Worm (Caenorhabditis elegans): Measurements from ENCODE around the gene str-129.

DNA sequence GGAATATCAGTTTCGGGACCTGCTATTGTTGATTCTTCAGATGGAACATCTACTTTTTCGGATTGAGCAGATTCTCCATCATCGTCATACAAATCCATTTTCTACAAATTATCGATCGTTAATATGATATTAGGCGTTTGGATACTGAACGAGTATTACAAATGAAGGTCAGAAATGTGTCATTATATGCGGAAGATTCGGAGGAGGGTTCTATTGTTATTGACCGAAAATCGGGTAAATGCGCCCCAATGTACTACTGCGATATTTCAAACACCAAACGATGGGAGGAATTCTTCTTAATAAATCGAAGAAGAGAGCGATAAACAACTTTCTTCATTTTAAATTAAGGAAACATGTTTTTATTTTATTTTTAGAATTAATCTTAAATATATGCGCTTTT, 37.0 kb upstream of the str-129 start, which contains the start of gene spr-1:
- TF ChIP-seq ccch-3 (GFP tag; optimal IDR thresholded peaks at IDR 0.05) (no peak), rec-8 (tag; optimal IDR thresholded peaks at IDR 0.05) (no peak), ets-4 (GFP tag; optimal IDR thresholded peaks at IDR 0.05) (no peak), rpc-1 (optimal IDR thresholded peaks at IDR 0.05) (no peak), rpc-1 (tag; optimal IDR thresholded peaks at IDR 0.05) (no peak), attf-5 (GFP tag; optimal IDR thresholded peaks at IDR 0.05) (no peak), B0019.2 (GFP tag; conservative IDR thresholded peaks at IDR 0.05) (no peak), madf-6 (GFP tag; IDR thresholded peaks at IDR 0.05) (no peak), athp-1 (tag; optimal IDR thresholded peaks at IDR 0.05) (no peak), nhr-27 (tag; optimal IDR thresholded peaks at IDR 0.05) (no peak), mes-4 (tag; optimal IDR thresholded peaks at IDR 0.05) (no peak), Y53F4B.3 (GFP tag; IDR thresholded peaks at IDR 0.05) (no peak), nfya-1 (tag; optimal IDR thresholded peaks at IDR 0.05; ENCODE audit: borderline replicate concordance, insufficient read depth) (no peak), ZK185.1 (tag; optimal IDR thresholded peaks at IDR 0.05; ENCODE audit: poor library complexity, severe bottlenecking) (no peak), egrh-3 (GFP tag; IDR thresholded peaks at IDR 0.05) (no peak)

All from whole organism, young adult.